Worm (Caenorhabditis elegans) whole organism, dauer: Measurements from ENCODE around the gene asps-1.

Source experiments
- unc-62 ChIP-seq: sonication (generic microtip); optimal IDR thresholded peaks from 2 replicates; lab custom pipeline; 2017; ENCODE audit warnings: missing biosample characterization, missing genetic modification reagents, missing genetic modification characterization

Gene asps-1

ce11 chrV:10280112-10280511, 37.1 kb downstream of the asps-1 start:
- no peak for TF ChIP-seq unc-62 (GFP tag; lab: Kevin White, UChicago)

ce11 chrV:10277579-10277978, 39.6 kb downstream of the asps-1 start, which contains the start of gene lys-1:
TSS of gene lys-1 (plus strand) at chrV:10277904.
- no peak for TF ChIP-seq unc-62 (GFP tag; lab: Kevin White, UChicago)

- no peak for TF ChIP-seq unc-62 (GFP tag; lab: Kevin White, UChicago)
Observed at ce11 chrV:10276038-10276437, 41.2 kb downstream of the asps-1 start.

- TF ChIP-seq unc-62 (GFP tag; lab: Kevin White, UChicago): no peak
Observed at ce11 chrV:10275619-10276018, 41.6 kb downstream of the asps-1 start, which contains the start of gene Y22F5A.11. TSS of gene Y22F5A.11 (minus strand) at chrV:10275646.

ce11 chrV:10273837-10274236, 43.4 kb downstream of the asps-1 start:
- TF ChIP-seq unc-62 (GFP tag; lab: Kevin White, UChicago): no peak

- TF ChIP-seq unc-62 (GFP tag; lab: Kevin White, UChicago): no peak
Observed at ce11 chrV:10270214-10270613, 47.0 kb downstream of the asps-1 start, which contains the start of gene ric-4. TSS of gene ric-4 (minus strand) at chrV:10270314.

ce11 chrV:10266050-10266449, 51.1 kb downstream of the asps-1 start:
- no peak for TF ChIP-seq unc-62 (GFP tag; lab: Kevin White, UChicago)
